Worm (Caenorhabditis elegans) whole organism, young adult: ENCODE measurements around the gene clec-180.

Experiments
- aptf-3 ChIP-seq: fragments of 200-800 bp; sonication (Bioruptor generic); IDR thresholded peaks from 2 replicates; pipeline ENCODE4 v1.3.6; 2022; ENCODE audit warnings: missing genetic modification characterization, missing compliant biosample characterization
- attf-5 ChIP-seq: fragments of 200-800 bp; sonication (Bioruptor generic); optimal IDR thresholded peaks from 2 replicates; lab custom pipeline; 2018; ENCODE audit warnings: mild to moderate bottlenecking, missing genetic modification characterization, missing compliant biosample characterization
- ceh-100 ChIP-seq: fragments of 200-800 bp; sonication (Bioruptor generic); IDR thresholded peaks from 2 replicates; pipeline ENCODE4 v1.3.6; 2022; ENCODE audit warnings: missing genetic modification reagents, missing genetic modification characterization, missing compliant biosample characterization
- dox-1 ChIP-seq: fragments of 200-800 bp; sonication (Bioruptor generic); IDR thresholded peaks from 2 replicates; pipeline ENCODE4 v1.3.6; 2022; ENCODE audit warnings: missing genetic modification reagents, missing genetic modification characterization, missing compliant biosample characterization
- nfya-1 ChIP-seq: sonication (generic microtip); optimal IDR thresholded peaks from 2 replicates; lab custom pipeline; 2017; ENCODE audit warnings: antibody characterized with exemption, missing compliant biosample characterization, missing genetic modification characterization, borderline replicate concordance; ENCODE audit not compliant: insufficient read depth
- nhr-90 ChIP-seq: sonication (generic microtip); optimal IDR thresholded peaks from 2 replicates; lab custom pipeline; 2016; ENCODE audit warnings: missing genotype, mild to moderate bottlenecking, missing genetic modification characterization, missing compliant biosample characterization
- rcor-1 ChIP-seq: fragments of 200-800 bp; sonication (Bioruptor generic); IDR thresholded peaks from 2 replicates; pipeline ENCODE4 v1.3.6; 2022; ENCODE audit warnings: missing genetic modification reagents, missing genetic modification characterization, missing compliant biosample characterization
- sptf-2 ChIP-seq: fragments of 200-800 bp; sonication (Bioruptor generic); optimal IDR thresholded peaks from 2 replicates; lab custom pipeline; 2018; ENCODE audit warnings: mild to moderate bottlenecking, missing genetic modification characterization, missing compliant biosample characterization
- ztf-25 ChIP-seq: fragments of 200-800 bp; sonication (Bioruptor generic); IDR thresholded peaks from 2 replicates; pipeline ENCODE4 v1.3.6; 2022; ENCODE audit warnings: missing genetic modification reagents, missing genetic modification characterization, missing compliant biosample characterization

DNA sequence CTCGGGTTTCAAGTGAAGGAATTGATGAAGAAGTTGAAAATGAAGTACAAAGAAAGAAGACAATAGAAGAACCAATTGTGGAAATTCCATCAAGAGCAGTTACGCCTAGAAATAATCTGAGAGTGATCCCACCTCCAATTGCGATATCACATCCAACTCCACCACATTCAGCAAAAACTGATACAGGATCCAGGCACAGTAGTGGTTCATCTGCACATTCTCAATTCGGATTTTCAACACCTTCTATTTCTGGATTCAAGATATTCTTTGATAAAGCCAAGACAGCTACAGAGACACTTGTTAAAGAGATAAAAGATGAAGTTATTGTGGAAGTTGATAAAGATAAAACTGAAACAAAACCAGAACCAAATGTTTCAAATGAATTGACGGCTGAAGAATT, 39.4 kb downstream of the clec-180 start:
- TF ChIP-seq ztf-25 (GFP tag; lab: Robert Waterston, UW): no peak
- TF ChIP-seq dox-1 (GFP tag; lab: Robert Waterston, UW): no peak
- TF ChIP-seq nfya-1 (tag; lab: Kevin White, UChicago): no peak
- no peak for TF ChIP-seq nhr-90 (tag; lab: Kevin White, UChicago)
- no peak for TF ChIP-seq attf-5
- TF ChIP-seq rcor-1 (GFP tag; lab: Robert Waterston, UW): no peak
- TF ChIP-seq ceh-100: no peak
- no peak for TF ChIP-seq aptf-3
- no peak for TF ChIP-seq sptf-2
